Fruit fly (Drosophila melanogaster): ENCODE data around the gene CG43980.

Gene CG43980

dm6 chr3L:21645878-21646277 lies 1.1 kb downstream of the CG43980 start:
- TF ChIP-seq CG8478 (optimal IDR thresholded peaks at IDR 0.05) (no peak), CTCF (optimal IDR thresholded peaks at IDR 0.05) (no peak)

- no peak for TF ChIP-seq CG8478 (optimal IDR thresholded peaks at IDR 0.05)
- TF ChIP-seq CTCF (optimal IDR thresholded peaks at IDR 0.05), result no peak
These were observed 3.1 kb downstream of the CG43980 start for dm6 chr3L:21647853-21648252.

dm6 chr3L:21651412-21651811 lies 6.7 kb downstream of the CG43980 start:
- TF ChIP-seq CTCF (optimal IDR thresholded peaks at IDR 0.05) (no peak), CG8478 (optimal IDR thresholded peaks at IDR 0.05) (no peak)

dm6 chr3L:21652124-21652523 lies 7.4 kb downstream of the CG43980 start:
- TF ChIP-seq CG8478 (optimal IDR thresholded peaks at IDR 0.05) (no peak), CTCF (optimal IDR thresholded peaks at IDR 0.05) (no peak)

dm6 chr3L:21652768-21653167 lies 8.0 kb downstream of the CG43980 start:
- TF ChIP-seq CTCF (optimal IDR thresholded peaks at IDR 0.05) (peak; percentile 98 to 100), CG8478 (optimal IDR thresholded peaks at IDR 0.05) (no peak)

- TF ChIP-seq CG8478 (optimal IDR thresholded peaks at IDR 0.05) (no peak), CTCF (optimal IDR thresholded peaks at IDR 0.05) (no peak)
These were observed 22.1 kb downstream of the CG43980 start, which contains the start of gene Cpr78E for dm6 chr3L:21666880-21667279. Cpr78E (minus strand) TSS chr3L:21666980.

dm6 chr3L:21667530-21667929 lies 22.8 kb downstream of the CG43980 start:
- TF ChIP-seq CG8478 (optimal IDR thresholded peaks at IDR 0.05) (no peak), CTCF (optimal IDR thresholded peaks at IDR 0.05) (no peak)

dm6 chr3L:21671839-21672238 lies 27.1 kb downstream of the CG43980 start, which contains the start of gene CG11249:
CG11249 (plus strand) TSS chr3L:21672139.
- no peak for TF ChIP-seq CG8478 (optimal IDR thresholded peaks at IDR 0.05)
- TF ChIP-seq CTCF (optimal IDR thresholded peaks at IDR 0.05), result no peak

dm6 chr3L:21679687-21680086 lies 34.9 kb downstream of the CG43980 start, which contains the start of the genes Als2 and CG11248:
Als2 (minus strand) TSS chr3L:21679755.
CG11248 (plus strand) TSS chr3L:21680050.
- TF ChIP-seq CG8478 (optimal IDR thresholded peaks at IDR 0.05) (no peak), CTCF (optimal IDR thresholded peaks at IDR 0.05) (no peak)

dm6 chr3L:21683942-21684341 lies 39.2 kb downstream of the CG43980 start, which contains the start of gene Sfp78E:
Sfp78E (minus strand) TSS chr3L:21684042.
- no peak for TF ChIP-seq CG8478 (optimal IDR thresholded peaks at IDR 0.05)
- no peak for TF ChIP-seq CTCF (optimal IDR thresholded peaks at IDR 0.05)

dm6 chr3L:21685753-21686152 lies 41.0 kb downstream of the CG43980 start:
- no peak for TF ChIP-seq CG8478 (optimal IDR thresholded peaks at IDR 0.05)
- no peak for TF ChIP-seq CTCF (optimal IDR thresholded peaks at IDR 0.05)

dm6 chr3L:21688607-21689129 lies 43.9 kb downstream of the CG43980 start:
- TF ChIP-seq CG8478 (optimal IDR thresholded peaks at IDR 0.05), result no peak
- no peak for TF ChIP-seq CTCF (optimal IDR thresholded peaks at IDR 0.05)

- TF ChIP-seq CTCF (optimal IDR thresholded peaks at IDR 0.05) (no peak), CG8478 (optimal IDR thresholded peaks at IDR 0.05) (no peak)
These were observed 49.9 kb downstream of the CG43980 start for dm6 chr3L:21694647-21695046.

dm6 chr3L:21700052-21700451 lies 55.3 kb downstream of the CG43980 start:
- TF ChIP-seq CTCF (optimal IDR thresholded peaks at IDR 0.05) (no peak), CG8478 (optimal IDR thresholded peaks at IDR 0.05) (no peak)

- no peak for TF ChIP-seq CG8478 (optimal IDR thresholded peaks at IDR 0.05)
- TF ChIP-seq CTCF (optimal IDR thresholded peaks at IDR 0.05), result no peak
These were observed 56.2 kb downstream of the CG43980 start for dm6 chr3L:21700945-21701344.

dm6 chr3L:21706144-21706926 lies 61.6 kb downstream of the CG43980 start, which contains the start of gene CG32447:
CG32447 (minus strand) TSS chr3L:21706365.
- TF ChIP-seq CTCF (optimal IDR thresholded peaks at IDR 0.05), result no peak
- no peak for TF ChIP-seq CG8478 (optimal IDR thresholded peaks at IDR 0.05)
